Worm (Caenorhabditis elegans) whole organism, mixed stage, embryonic: Measurements from ENCODE around the gene srw-12.

Experiments used
- blmp-1 ChIP-seq: fragments of 150-350 bp; optimal IDR thresholded peaks from 2 replicates; lab custom pipeline; 2014; ENCODE audit warnings: missing biosample characterization, missing genetic modification characterization
- lin-32 ChIP-seq: fragments of 200-800 bp; sonication (Bioruptor generic); optimal IDR thresholded peaks from 2 replicates; lab custom pipeline; 2018; ENCODE audit warnings: mild to moderate bottlenecking, missing genetic modification characterization, missing compliant biosample characterization
- nhr-237 ChIP-seq: fragments of 150-350 bp; optimal IDR thresholded peaks from 2 replicates; lab custom pipeline; 2014; ENCODE audit warnings: missing biosample characterization, missing genetic modification characterization
- nhr-76 ChIP-seq: sonication (generic microtip); optimal IDR thresholded peaks from 2 replicates; lab custom pipeline; 2017; ENCODE audit warnings: missing biosample characterization, missing genetic modification characterization
- snpc-4 ChIP-seq: fragments of 150-350 bp; optimal IDR thresholded peaks from 2 replicates; lab custom pipeline; 2014; ENCODE audit warnings: missing biosample characterization, missing genetic modification characterization
- unc-62 ChIP-seq: fragments of 150-350 bp; optimal IDR thresholded peaks from 2 replicates; lab custom pipeline; 2014; ENCODE audit warnings: missing biosample characterization, missing genetic modification reagents, missing genetic modification characterization

- TF ChIP-seq snpc-4 (no peak), blmp-1 (tag; lab: Kevin White, UChicago) (no peak), lin-32 (GFP tag; lab: Kevin White, UChicago) (no peak), nhr-76 (no peak), nhr-237 (tag; lab: Kevin White, UChicago) (no peak), unc-62 (GFP tag; lab: Kevin White, UChicago) (no peak)
These were observed 2.8 kb downstream of the srw-12 start, which contains the start of gene nhr-164 for ce11 chrV:15235661-15236060.
